Fruit fly (Drosophila melanogaster) whole organism, embryonic: Measurements from ENCODE around the gene CG13392.

Experiments
- CG18476 ChIP-seq: fragments of 200-800 bp; sonication (Bioruptor generic); optimal IDR thresholded peaks from 2 replicates; lab custom pipeline; 2016; ENCODE audit warnings: missing biosample characterization, mild to moderate bottlenecking, missing genetic modification characterization
- CG32772 ChIP-seq: fragments of 200-800 bp; sonication (Bioruptor generic); IDR thresholded peaks from 2 replicates; pipeline ENCODE4 v1.3.6; 2022; ENCODE audit warnings: missing biosample characterization, missing genetic modification characterization
- dysf ChIP-seq: fragments of 200-800 bp; sonication (Bioruptor generic); IDR thresholded peaks from 3 replicates; pipeline ENCODE4 v1.3.6; 2022; ENCODE audit warnings: missing biosample characterization, missing genetic modification characterization
- her ChIP-seq: fragments of 200-800 bp; sonication (Bioruptor generic); optimal IDR thresholded peaks from 2 replicates; lab custom pipeline; 2016; ENCODE audit warnings: missing biosample characterization, missing genetic modification characterization
- unpg ChIP-seq: fragments of 200-800 bp; sonication (Bioruptor generic); optimal IDR thresholded peaks from 3 replicates; lab custom pipeline; 2018; ENCODE audit warnings: missing biosample characterization, mild to moderate bottlenecking, missing genetic modification characterization, moderate library complexity

DNA sequence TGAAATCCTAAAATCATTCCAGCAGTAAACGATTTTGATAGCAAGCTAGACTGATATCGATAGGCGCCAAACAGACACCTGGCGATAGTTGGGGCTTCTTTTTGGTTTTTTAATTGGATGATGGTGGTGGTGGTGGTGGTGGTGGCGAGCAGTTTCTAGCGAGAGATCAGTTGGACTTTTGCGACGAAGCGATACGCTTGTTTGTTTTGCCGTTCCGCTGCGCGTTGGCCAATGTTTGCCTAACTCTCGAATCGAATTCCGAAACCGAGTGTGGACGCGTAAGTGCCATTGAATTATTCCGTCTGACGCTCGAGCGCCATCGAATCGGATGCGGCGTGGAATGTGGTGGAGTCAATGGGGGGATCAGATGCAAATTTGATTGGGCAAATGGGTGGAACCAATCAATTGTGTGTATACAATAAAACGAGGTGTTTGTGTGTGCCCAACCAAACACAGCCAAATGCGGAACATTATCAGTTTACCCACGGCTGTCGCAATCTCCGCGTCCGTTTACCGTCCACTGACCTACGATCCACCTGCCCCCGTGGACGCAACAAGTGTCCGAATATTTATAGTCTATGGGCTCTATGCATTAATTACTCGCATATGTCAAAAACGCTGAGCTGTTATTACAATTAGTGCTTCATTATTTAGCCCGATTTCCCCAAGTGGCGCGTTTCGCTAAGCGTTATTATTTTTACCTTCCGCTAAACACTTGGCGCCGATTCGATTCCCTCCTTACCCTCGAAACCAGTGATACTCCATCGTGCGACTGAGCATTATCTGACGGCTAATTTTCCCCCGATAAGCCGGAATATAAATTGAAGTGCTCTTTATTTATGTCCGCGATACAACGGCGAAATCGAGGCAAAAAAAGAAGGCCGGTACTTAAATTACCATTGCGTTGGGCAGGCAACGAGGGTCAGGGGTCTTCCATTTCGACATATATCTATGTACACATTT, 12.0 kb downstream of the CG13392 start, which contains the start of gene CG17292:
- TF ChIP-seq CG18476 (GFP tag; lab: Kevin White, UChicago) (no peak), dysf (GFP tag; lab: Robert Waterston, UW) (peak; percentile 56; the same call in 2 of the 3 replicates), her (peak; percentile 19), unpg (GFP tag; lab: Kevin White, UChicago) (peak; percentile 38), CG32772 (GFP tag; lab: Robert Waterston, UW) (peak; percentile 31; the same call in 1 of the 2 replicates)
